Fruit fly (Drosophila melanogaster) whole organism, embryonic: Measurements from ENCODE around the gene RpS3.
A peak's percentile ranks its signal among the peaks of the same experiment; 100 is the strongest.

Source experiments
- Aef1 ChIP-seq: fragments of 200-800 bp; sonication (Bioruptor generic); IDR thresholded peaks from 3 replicates; pipeline ENCODE4 v1.3.6; 2022; ENCODE audit warnings: missing biosample characterization, missing genetic modification characterization
- B-H2 ChIP-seq: fragments of 200-800 bp; sonication (Bioruptor generic); optimal IDR thresholded peaks from 2 replicates; lab custom pipeline; 2018; ENCODE audit warnings: missing biosample characterization, mild to moderate bottlenecking, missing genetic modification characterization
- CG10267 ChIP-seq: fragments of 200-800 bp; sonication (Bioruptor generic); optimal IDR thresholded peaks from 2 replicates; lab custom pipeline; 2018; ENCODE audit warnings: missing biosample characterization, mild to moderate bottlenecking, missing genetic modification characterization, moderate library complexity
- CG10979 ChIP-seq: fragments of 200-800 bp; sonication (Bioruptor generic); optimal IDR thresholded peaks from 2 replicates; lab custom pipeline; 2018; ENCODE audit warnings: missing biosample characterization, mild to moderate bottlenecking, missing genetic modification characterization, moderate library complexity
- CG11085 ChIP-seq: fragments of 200-800 bp; sonication (Bioruptor generic); IDR thresholded peaks from 2 replicates; pipeline ENCODE4 v1.3.6; 2022; ENCODE audit warnings: missing biosample characterization, missing genetic modification characterization
- CG13624 ChIP-seq: fragments of 200-800 bp; sonication (Bioruptor generic); optimal IDR thresholded peaks from 2 replicates; lab custom pipeline; 2016; ENCODE audit warnings: missing biosample characterization, missing genetic modification characterization
- CG13894 ChIP-seq: fragments of 200-800 bp; sonication (Bioruptor generic); optimal IDR thresholded peaks from 3 replicates; lab custom pipeline; 2018; ENCODE audit warnings: missing biosample characterization, mild to moderate bottlenecking, missing genetic modification characterization, moderate library complexity
- CG1529 ChIP-seq: fragments of 200-800 bp; sonication (Bioruptor generic); optimal IDR thresholded peaks from 3 replicates; lab custom pipeline; 2018; ENCODE audit warnings: missing biosample characterization, missing genetic modification characterization
- CG17385 ChIP-seq: fragments of 200-800 bp; sonication (Bioruptor generic); optimal IDR thresholded peaks from 3 replicates; lab custom pipeline; 2018; ENCODE audit warnings: missing biosample characterization, mild to moderate bottlenecking, missing genetic modification characterization
- CG17612 ChIP-seq: fragments of 200-800 bp; sonication (Bioruptor generic); IDR thresholded peaks from 2 replicates; pipeline ENCODE4 v1.3.6; 2022; ENCODE audit warnings: missing biosample characterization, missing genetic modification characterization
- CG17802 ChIP-seq: fragments of 200-800 bp; sonication (Bioruptor generic); optimal IDR thresholded peaks from 2 replicates; lab custom pipeline; 2018; ENCODE audit warnings: missing biosample characterization, mild to moderate bottlenecking, missing genetic modification characterization, moderate library complexity
- CG2120 ChIP-seq: fragments of 200-800 bp; sonication (Bioruptor generic); optimal IDR thresholded peaks from 3 replicates; lab custom pipeline; 2016; ENCODE audit warnings: missing biosample characterization, missing genetic modification characterization
- CG3065 ChIP-seq: fragments of 200-800 bp; sonication (Bioruptor generic); optimal IDR thresholded peaks from 2 replicates; lab custom pipeline; 2016; ENCODE audit warnings: missing biosample characterization, missing genetic modification characterization
- CG3281 ChIP-seq: fragments of 200-800 bp; sonication (Bioruptor generic); optimal IDR thresholded peaks from 3 replicates; lab custom pipeline; 2017; ENCODE audit warnings: missing biosample characterization, mild to moderate bottlenecking, missing genetic modification characterization
- CG3726 ChIP-seq: fragments of 200-800 bp; sonication (Bioruptor generic); IDR thresholded peaks from 3 replicates; pipeline ENCODE4, ENCODE4 v1.3.6; 2022; ENCODE audit warnings: missing biosample characterization, missing genetic modification characterization
- CG4328 ChIP-seq: fragments of 200-800 bp; sonication (Bioruptor generic); optimal IDR thresholded peaks from 3 replicates; lab custom pipeline; 2017; ENCODE audit warnings: missing biosample characterization, missing genetic modification reagents, missing genetic modification characterization
- CG43689 ChIP-seq: fragments of 200-800 bp; sonication (Bioruptor generic); IDR thresholded peaks from 2 replicates; pipeline ENCODE4 v1.3.6; 2022; ENCODE audit warnings: missing biosample characterization, missing genetic modification characterization
- CG6683 ChIP-seq: fragments of 200-800 bp; sonication (Bioruptor generic); optimal IDR thresholded peaks from 2 replicates; lab custom pipeline; 2017; ENCODE audit warnings: missing biosample characterization, mild to moderate bottlenecking, missing genetic modification characterization, missing genetic modification reagents
- CG6765 ChIP-seq: fragments of 200-800 bp; sonication (Bioruptor generic); optimal IDR thresholded peaks from 3 replicates; lab custom pipeline; 2017; ENCODE audit warnings: missing biosample characterization, mild to moderate bottlenecking, missing genetic modification characterization
- CG6791 ChIP-seq: fragments of 200-800 bp; sonication (Bioruptor generic); IDR thresholded peaks from 3 replicates; pipeline ENCODE4 v1.3.6; 2022; ENCODE audit warnings: missing biosample characterization, missing genetic modification characterization; ENCODE audit not compliant: partially characterized antibody
- CG7357 ChIP-seq: fragments of 200-800 bp; sonication (Bioruptor generic); IDR thresholded peaks from 3 replicates; pipeline ENCODE4 v1.3.6; 2022; ENCODE audit warnings: missing biosample characterization, missing genetic modification characterization
- CG7556 ChIP-seq: fragments of 200-800 bp; sonication (Bioruptor generic); optimal IDR thresholded peaks from 2 replicates; lab custom pipeline; 2017; ENCODE audit warnings: missing biosample characterization, mild to moderate bottlenecking, missing genetic modification characterization
- CG7963 ChIP-seq: fragments of 200-800 bp; sonication (Bioruptor generic); IDR thresholded peaks from 3 replicates; pipeline ENCODE4 v1.3.6; 2022; ENCODE audit warnings: missing biosample characterization, missing genetic modification characterization; ENCODE audit not compliant: partially characterized antibody
- CG9727 ChIP-seq: fragments of 200-800 bp; sonication (Bioruptor generic); optimal IDR thresholded peaks from 3 replicates; lab custom pipeline; 2017; ENCODE audit warnings: missing biosample characterization, mild to moderate bottlenecking, missing genetic modification characterization
- CTCF ChIP-seq: fragments of 200-800 bp; sonication (Bioruptor generic); optimal IDR thresholded peaks from 2 replicates; lab custom pipeline; 2017; ENCODE audit warnings: missing biosample characterization, mild to moderate bottlenecking, missing genetic modification characterization, moderate library complexity
- Camta ChIP-seq: fragments of 200-800 bp; sonication (Bioruptor generic); optimal IDR thresholded peaks from 2 replicates; lab custom pipeline; 2016; ENCODE audit warnings: missing biosample characterization, missing genetic modification characterization
- D ChIP-seq, 2 experiments: fragments of 200-800 bp in 1 of 2; fragments of >200 bp in 1 of 2; sonication (Bioruptor generic) in 1 of 2; optimal IDR thresholded peaks; 2 replicates in 1 of 2; 3 replicates in 1 of 2; lab custom pipeline; 2017; ENCODE audit warnings: mild to moderate bottlenecking in 1 of 2, missing biosample characterization in 1 of 2, missing genetic modification characterization in 1 of 2, missing genetic modification reagents in 1 of 2
- Dp ChIP-seq: fragments of 200-800 bp; sonication (Bioruptor generic); optimal IDR thresholded peaks from 2 replicates; lab custom pipeline; 2018; ENCODE audit warnings: missing biosample characterization, mild to moderate bottlenecking, missing genetic modification characterization, moderate library complexity
- Fer3 ChIP-seq: fragments of 200-800 bp; sonication (Bioruptor generic); optimal IDR thresholded peaks from 2 replicates; lab custom pipeline; 2018; ENCODE audit warnings: missing biosample characterization, mild to moderate bottlenecking, missing genetic modification characterization, moderate library complexity
- Hmx ChIP-seq: fragments of 200-800 bp; sonication (Bioruptor generic); optimal IDR thresholded peaks from 2 replicates; lab custom pipeline; 2016; ENCODE audit warnings: missing biosample characterization, missing genetic modification characterization
- Vsx1 ChIP-seq: fragments of 200-800 bp; sonication (Bioruptor generic); optimal IDR thresholded peaks from 2 replicates; lab custom pipeline; 2017; ENCODE audit warnings: missing biosample characterization, mild to moderate bottlenecking, missing genetic modification characterization, missing genetic modification reagents
- ac ChIP-seq: fragments of 200-800 bp; sonication (Bioruptor generic); optimal IDR thresholded peaks from 3 replicates; lab custom pipeline; 2017; ENCODE audit warnings: missing biosample characterization, mild to moderate bottlenecking, missing genetic modification characterization
- cg ChIP-seq: fragments of 200-800 bp; sonication (Bioruptor generic); optimal IDR thresholded peaks from 3 replicates; lab custom pipeline; 2019; ENCODE audit warnings: missing biosample characterization, mild to moderate bottlenecking, missing genetic modification characterization, moderate library complexity
- chm ChIP-seq: fragments of 200-800 bp; sonication (Bioruptor generic); IDR thresholded peaks from 2 replicates; pipeline ENCODE4 v1.3.6; 2022; ENCODE audit warnings: missing biosample characterization, missing genetic modification characterization
- en ChIP-seq: fragments of 200-800 bp; sonication (Bioruptor generic); optimal IDR thresholded peaks from 2 replicates; lab custom pipeline; 2016; ENCODE audit warnings: missing biosample characterization, missing genetic modification characterization
- esg ChIP-seq: fragments of 200-800 bp; sonication (Bioruptor generic); conservative IDR thresholded peaks from 2 replicates; pipeline ENCODE4 v1.3.6; 2022; ENCODE audit warnings: missing biosample characterization, missing genetic modification characterization
- eyg ChIP-seq: fragments of 200-800 bp; sonication (Bioruptor generic); optimal IDR thresholded peaks from 3 replicates; lab custom pipeline; 2016; ENCODE audit warnings: missing biosample characterization, missing genetic modification characterization
- fd102C ChIP-seq: fragments of 200-800 bp; sonication (Bioruptor generic); optimal IDR thresholded peaks from 2 replicates; lab custom pipeline; 2018; ENCODE audit warnings: missing biosample characterization, mild to moderate bottlenecking, missing genetic modification characterization, moderate library complexity
- fu2 ChIP-seq: fragments of 200-800 bp; sonication (Bioruptor generic); optimal IDR thresholded peaks from 2 replicates; lab custom pipeline; 2016; ENCODE audit warnings: missing biosample characterization, missing genetic modification characterization
- grau ChIP-seq: fragments of 200-800 bp; optimal IDR thresholded peaks from 3 replicates; lab custom pipeline; 2019; ENCODE audit warnings: missing biosample characterization, mild to moderate bottlenecking, missing genetic modification characterization, moderate library complexity
- hkb ChIP-seq, 2 experiments: fragments of 200-800 bp in 1 of 2; fragments of >200 bp in 1 of 2; sonication (Bioruptor generic) in 1 of 2; IDR thresholded peaks in 1 of 2; optimal IDR thresholded peaks in 1 of 2; 2 replicates each; pipeline versions ENCODE4 v1.3.6 to Lab custom; 2017 to 2022; ENCODE audit warnings: missing biosample characterization in 1 of 2, missing genetic modification characterization in 1 of 2
- mam ChIP-seq: fragments of 200-800 bp; sonication (Bioruptor generic); optimal IDR thresholded peaks from 3 replicates; lab custom pipeline; 2016; ENCODE audit warnings: missing biosample characterization, missing genetic modification characterization
- nerfin-1 ChIP-seq: fragments of 200-800 bp; sonication (Bioruptor generic); optimal IDR thresholded peaks from 3 replicates; lab custom pipeline; 2019; ENCODE audit warnings: missing biosample characterization, mild to moderate bottlenecking, missing genetic modification characterization, moderate library complexity
- pb ChIP-seq: fragments of 200-800 bp; sonication (Bioruptor generic); optimal IDR thresholded peaks from 3 replicates; lab custom pipeline; 2016; ENCODE audit warnings: missing biosample characterization, missing genetic modification characterization
- ro ChIP-seq: fragments of 200-800 bp; sonication (Bioruptor generic); IDR thresholded peaks from 2 replicates; pipeline ENCODE4 v1.3.6; 2022; ENCODE audit warnings: missing biosample characterization, missing genetic modification characterization
- run ChIP-seq: fragments of 200-800 bp; sonication (Bioruptor generic); optimal IDR thresholded peaks from 3 replicates; lab custom pipeline; 2018; ENCODE audit warnings: missing biosample characterization, mild to moderate bottlenecking, missing genetic modification characterization
- slp2 ChIP-seq: fragments of 200-800 bp; sonication (Bioruptor generic); optimal IDR thresholded peaks from 2 replicates; lab custom pipeline; 2016; ENCODE audit warnings: missing biosample characterization, missing genetic modification characterization
- twi ChIP-seq: fragments of 200-800 bp; optimal IDR thresholded peaks from 2 replicates; lab custom pipeline; 2019; ENCODE audit warnings: missing biosample characterization, mild to moderate bottlenecking, missing genetic modification characterization, moderate library complexity
- vnd ChIP-seq: fragments of 200-800 bp; sonication (Bioruptor generic); IDR thresholded peaks from 3 replicates; pipeline ENCODE4 v1.3.6; 2022; ENCODE audit warnings: missing biosample characterization, missing genetic modification characterization; ENCODE audit not compliant: partially characterized antibody

Gene RpS3

DNA sequence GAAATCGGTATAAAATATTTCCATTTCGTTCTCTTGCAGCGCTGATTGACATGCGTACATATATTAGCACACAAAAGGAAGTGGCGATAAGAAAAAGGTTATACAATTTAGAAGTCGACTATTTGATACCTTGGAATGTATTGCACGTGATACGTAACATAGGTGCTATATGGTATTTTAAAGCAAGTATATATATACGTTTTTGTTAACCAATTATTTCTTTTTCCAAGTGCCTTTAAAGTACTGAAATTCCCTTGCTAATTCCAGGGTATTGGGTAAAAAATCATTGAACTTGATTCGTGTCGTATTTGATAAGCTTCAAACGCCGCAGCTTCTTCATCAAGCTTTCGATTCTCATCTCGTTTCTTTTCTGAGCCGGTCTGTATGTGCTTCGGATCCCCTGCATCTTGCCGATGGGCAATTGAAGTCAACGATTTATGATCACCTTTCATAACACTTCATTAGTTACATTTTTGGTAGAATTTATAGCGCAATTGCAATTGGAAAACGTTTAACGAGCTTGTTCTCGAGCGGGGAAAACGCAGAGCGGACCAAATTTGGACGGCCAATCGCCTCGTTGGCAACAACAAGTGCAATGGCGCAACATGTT, 5.0 kb downstream of the RpS3 start, which contains the start of gene CG4408 (continued):
- no peak for TF ChIP-seq ac (GFP tag; lab: Kevin White, UChicago)
- no peak for TF ChIP-seq fu2 (GFP tag; lab: Kevin White, UChicago)
- TF ChIP-seq CG3726 (GFP tag; lab: Robert Waterston, UW), result no peak
- TF ChIP-seq Dp (GFP tag; lab: Kevin White, UChicago), result no peak
- peak; percentile 20 for TF ChIP-seq CG10979 (tag; lab: Kevin White, UChicago)
- TF ChIP-seq CG7963 (GFP tag; lab: Robert Waterston, UW), result no peak
- TF ChIP-seq nerfin-1 (tag; lab: Kevin White, UChicago), result no peak
- TF ChIP-seq Aef1 (GFP tag; lab: Robert Waterston, UW), result peak; percentile 31; the same call in 1 of the 3 replicates
- TF ChIP-seq CG9727 (GFP tag; lab: Kevin White, UChicago), result peak; percentile 36
- peak; percentile 54 for TF ChIP-seq CG13624 (GFP tag; lab: Kevin White, UChicago)
- 0 out of 2 replicates have a peak, but pooled peaks have one; percentile 11 for TF ChIP-seq esg (GFP tag; lab: Robert Waterston, UW)
- TF ChIP-seq CG2120, result peak; percentile 72
- no peak for TF ChIP-seq CG17612
- no peak for TF ChIP-seq fd102C (GFP tag; lab: Kevin White, UChicago)
- TF ChIP-seq run, result no peak
- no peak for TF ChIP-seq twi
- TF ChIP-seq CG1529 (GFP tag; lab: Kevin White, UChicago), result no peak
- no peak for TF ChIP-seq D (optimal IDR thresholded peaks at IDR 0.05; lab: Kevin White, UChicago)
- no peak for TF ChIP-seq D (GFP tag; optimal IDR thresholded peaks at IDR 0.05; lab: Kevin White, UChicago)
- peak; percentile 53 for TF ChIP-seq mam (GFP tag; lab: Kevin White, UChicago)
- TF ChIP-seq en (GFP tag; lab: Kevin White, UChicago), result no peak
- no peak for TF ChIP-seq cg (GFP tag; lab: Kevin White, UChicago)
- no peak for TF ChIP-seq CG7556 (GFP tag; lab: Kevin White, UChicago)
- TF ChIP-seq CG4328 (GFP tag; lab: Kevin White, UChicago), result no peak
- no peak for TF ChIP-seq hkb (optimal IDR thresholded peaks at IDR 0.05; lab: Kevin White, UChicago)
- TF ChIP-seq hkb (GFP tag; IDR thresholded peaks at IDR 0.05; lab: Robert Waterston, UW), result peak; percentile 55; the same call in 1 of the 2 replicates
- TF ChIP-seq CTCF, result no peak
- TF ChIP-seq CG3281 (GFP tag; lab: Kevin White, UChicago), result peak; percentile 48
- TF ChIP-seq CG6765, result no peak
- no peak; the same call in 2 of the 3 replicates for TF ChIP-seq CG7357
- TF ChIP-seq CG43689, result 0 out of 2 replicates have a peak, but pooled peaks have one; percentile 13
- no peak for TF ChIP-seq vnd
- TF ChIP-seq B-H2 (GFP tag; lab: Kevin White, UChicago), result no peak
- no peak for TF ChIP-seq chm (GFP tag; lab: Robert Waterston, UW)
- TF ChIP-seq slp2 (GFP tag; lab: Kevin White, UChicago), result no peak
- TF ChIP-seq grau, result peak; percentile 46
- peak; percentile 10; the same call in 1 of the 2 replicates for TF ChIP-seq CG11085 (GFP tag; lab: Robert Waterston, UW)
- TF ChIP-seq CG6683 (GFP tag; lab: Kevin White, UChicago), result no peak
- peak; percentile 6 for TF ChIP-seq CG10267 (tag; lab: Kevin White, UChicago)
- no peak for TF ChIP-seq CG17802 (tag; lab: Kevin White, UChicago)
- TF ChIP-seq Camta (GFP tag; lab: Kevin White, UChicago), result no peak
- no peak for TF ChIP-seq CG13894 (tag; lab: Kevin White, UChicago)
- no peak for TF ChIP-seq eyg (GFP tag; lab: Kevin White, UChicago)
- TF ChIP-seq CG3065 (GFP tag; lab: Kevin White, UChicago), result no peak
- no peak for TF ChIP-seq pb (GFP tag; lab: Kevin White, UChicago)
- TF ChIP-seq CG17385 (GFP tag; lab: Kevin White, UChicago), result no peak
- TF ChIP-seq Vsx1 (GFP tag; lab: Kevin White, UChicago), result no peak
- no peak for TF ChIP-seq ro (GFP tag; lab: Robert Waterston, UW)
- TF ChIP-seq Hmx (GFP tag; lab: Kevin White, UChicago), result no peak
- no peak for TF ChIP-seq CG6791 (GFP tag; lab: Robert Waterston, UW)
- TF ChIP-seq Fer3 (tag; lab: Kevin White, UChicago), result peak; percentile 56
